Worm (Caenorhabditis elegans) whole organism, L3 larva: ENCODE data around the gene srw-22.
"Not testable (repeated sequence)": the region's sequence is repeated elsewhere in the genome, so short reads cannot be mapped to it uniquely, and the experiment has no call there.

ENCODE experiments used
- R02D3.7 ChIP-seq: fragments of 150-350 bp; optimal IDR thresholded peaks from 2 replicates; lab custom pipeline; 2014; ENCODE audit warnings: missing biosample characterization, missing genetic modification characterization
- ZK546.5 ChIP-seq: sonication (generic microtip); optimal IDR thresholded peaks from 2 replicates; lab custom pipeline; 2017; ENCODE audit warnings: missing biosample characterization, missing genetic modification characterization
- aly-2 ChIP-seq: fragments of 150-350 bp; optimal IDR thresholded peaks from 2 replicates; lab custom pipeline; 2014; ENCODE audit warnings: missing biosample characterization, missing genetic modification characterization
- ama-1 ChIP-seq: fragments of 150-350 bp; optimal IDR thresholded peaks from 2 replicates; lab custom pipeline; 2018
- ceh-16 ChIP-seq: sonication (generic microtip); optimal IDR thresholded peaks from 2 replicates; lab custom pipeline; 2017; ENCODE audit warnings: missing biosample characterization, missing genetic modification characterization
- ceh-9 ChIP-seq: sonication (generic microtip); optimal IDR thresholded peaks from 2 replicates; lab custom pipeline; 2018; ENCODE audit warnings: missing biosample characterization, missing genetic modification characterization
- daf-12 ChIP-seq: fragments of 150-350 bp; optimal IDR thresholded peaks from 2 replicates; lab custom pipeline; 2014; ENCODE audit warnings: missing biosample characterization, missing genetic modification reagents, missing genetic modification characterization
- egl-27 ChIP-seq: sonication (generic microtip); optimal IDR thresholded peaks from 4 replicates; lab custom pipeline; 2017; ENCODE audit warnings: missing biosample characterization, missing genetic modification reagents, missing genetic modification characterization
- egl-5 ChIP-seq: fragments of 150-350 bp; optimal IDR thresholded peaks from 2 replicates; lab custom pipeline; 2017; ENCODE audit warnings: missing biosample characterization, missing genetic modification reagents, missing genetic modification characterization, inconsistent platforms
- elt-1 ChIP-seq: fragments of 150-350 bp; optimal IDR thresholded peaks from 2 replicates; lab custom pipeline; 2014; ENCODE audit warnings: missing biosample characterization, missing genetic modification characterization
- elt-2 ChIP-seq: sonication (generic microtip); optimal IDR thresholded peaks from 2 replicates; lab custom pipeline; 2016; ENCODE audit warnings: missing genetic modification reagents, mild to moderate bottlenecking, missing genetic modification characterization, missing compliant biosample characterization
- elt-3 ChIP-seq, 3 experiments: fragments of 150-350 bp in 1 of 3; sonication (generic microtip) in 2 of 3; optimal IDR thresholded peaks; 2 replicates in 2 of 3; 4 replicates in 1 of 3; lab custom pipeline; 2014 to 2017; ENCODE audit warnings: missing biosample characterization in 3 of 3, missing genetic modification characterization in 3 of 3
- fkh-10 ChIP-seq: sonication (generic microtip); optimal IDR thresholded peaks from 2 replicates; lab custom pipeline; 2017; ENCODE audit warnings: missing biosample characterization, missing genetic modification reagents, missing genetic modification characterization
- fos-1 ChIP-seq: fragments of 150-350 bp; optimal IDR thresholded peaks from 2 replicates; lab custom pipeline; 2014; ENCODE audit warnings: missing biosample characterization, missing genetic modification characterization
- hmg-11 ChIP-seq: sonication (generic microtip); optimal IDR thresholded peaks from 2 replicates; lab custom pipeline; 2016; ENCODE audit warnings: missing genetic modification characterization, missing compliant biosample characterization
- jun-1 ChIP-seq: fragments of 150-350 bp; optimal IDR thresholded peaks from 2 replicates; lab custom pipeline; 2014; ENCODE audit warnings: missing biosample characterization, missing genetic modification reagents, missing genetic modification characterization
- lin-39 ChIP-seq: fragments of 150-350 bp; optimal IDR thresholded peaks from 2 replicates; lab custom pipeline; 2018; ENCODE audit warnings: missing biosample characterization, missing genetic modification reagents, missing genetic modification characterization
- mml-1 ChIP-seq: fragments of 150-350 bp; sonication (generic microtip); optimal IDR thresholded peaks from 3 replicates; lab custom pipeline; 2014; ENCODE audit warnings: missing biosample characterization, missing genetic modification characterization
- nfya-1 ChIP-seq: sonication (generic microtip); optimal IDR thresholded peaks from 2 replicates; lab custom pipeline; 2017; ENCODE audit warnings: missing genetic modification characterization, mild to moderate bottlenecking, missing compliant biosample characterization, antibody characterized with exemption, moderate library complexity; ENCODE audit not compliant: insufficient read depth
- nhr-12 ChIP-seq: fragments of 150-350 bp; optimal IDR thresholded peaks from 2 replicates; lab custom pipeline; 2014; ENCODE audit warnings: missing biosample characterization, missing genetic modification characterization
- nhr-23 ChIP-seq: fragments of 150-350 bp; optimal IDR thresholded peaks from 2 replicates; lab custom pipeline; 2014; ENCODE audit warnings: missing biosample characterization, missing genetic modification reagents, missing genetic modification characterization
- nhr-25 ChIP-seq: sonication (generic microtip); optimal IDR thresholded peaks from 2 replicates; lab custom pipeline; 2017; ENCODE audit warnings: missing biosample characterization, missing genetic modification characterization
- nhr-43 ChIP-seq: sonication (generic microtip); optimal IDR thresholded peaks from 2 replicates; lab custom pipeline; 2016; ENCODE audit warnings: mild to moderate bottlenecking, missing genetic modification characterization, missing compliant biosample characterization; ENCODE audit not compliant: poor library complexity, severe bottlenecking
- nhr-67 ChIP-seq: fragments of 150-350 bp; optimal IDR thresholded peaks from 2 replicates; lab custom pipeline; 2014; ENCODE audit warnings: missing biosample characterization, missing genetic modification characterization
- nhr-76 ChIP-seq: fragments of 150-350 bp; sonication (generic microtip); optimal IDR thresholded peaks from 5 replicates; lab custom pipeline; 2014; ENCODE audit warnings: missing biosample characterization, missing genetic modification characterization
- pha-4 ChIP-seq: fragments of 150-350 bp; optimal IDR thresholded peaks from 2 replicates; lab custom pipeline; 2014; ENCODE audit warnings: missing biosample characterization, missing genetic modification reagents, missing genetic modification characterization
- sea-2 ChIP-seq: fragments of 150-350 bp; sonication (generic microtip); optimal IDR thresholded peaks from 4 replicates; lab custom pipeline; 2014; ENCODE audit warnings: missing biosample characterization, missing genetic modification reagents, missing genetic modification characterization
- skn-1 ChIP-seq: fragments of 150-350 bp; optimal IDR thresholded peaks from 2 replicates; lab custom pipeline; 2014; ENCODE audit warnings: missing biosample characterization, missing genetic modification characterization
- tbx-2 ChIP-seq: sonication (generic microtip); optimal IDR thresholded peaks from 2 replicates; lab custom pipeline; 2016; ENCODE audit warnings: mild to moderate bottlenecking, missing genetic modification characterization, missing compliant biosample characterization
- unc-39 ChIP-seq: sonication (generic microtip); optimal IDR thresholded peaks from 4 replicates; lab custom pipeline; 2017; ENCODE audit warnings: missing biosample characterization, missing genetic modification characterization
- unc-62 ChIP-seq: fragments of 150-350 bp; sonication (generic microtip); optimal IDR thresholded peaks from 4 replicates; lab custom pipeline; 2014; ENCODE audit warnings: missing biosample characterization, missing genetic modification reagents, missing genetic modification characterization
- zag-1 ChIP-seq: fragments of 150-350 bp; optimal IDR thresholded peaks from 2 replicates; lab custom pipeline; 2014; ENCODE audit warnings: missing biosample characterization, missing genetic modification characterization
- ztf-11 ChIP-seq: fragments of 150-350 bp; optimal IDR thresholded peaks from 2 replicates; lab custom pipeline; 2014; ENCODE audit warnings: missing biosample characterization, missing genetic modification characterization
- ztf-4 ChIP-seq: fragments of 150-350 bp; optimal IDR thresholded peaks from 2 replicates; lab custom pipeline; 2014; ENCODE audit warnings: missing biosample characterization, missing genetic modification characterization

Gene srw-22

ce11 chrV:15250304-15250703 lies 18.1 kb upstream of the srw-22 start, which contains the start of gene srd-28:
Gene srd-28 (plus strand): TSS chrV:15250604.
- TF ChIP-seq elt-1 (tag; lab: Kevin White, UChicago); nhr-23 (tag; lab: Kevin White, UChicago); aly-2: not testable (repeated sequence)

- TF ChIP-seq egl-27 (tag; lab: Kevin White, UChicago): no peak
- no peak for TF ChIP-seq jun-1 (tag; lab: Kevin White, UChicago)
- TF ChIP-seq nhr-25: no peak
- TF ChIP-seq nhr-23 (tag; lab: Kevin White, UChicago): no peak
- TF ChIP-seq unc-62 (GFP tag; lab: Kevin White, UChicago): no peak
- no peak for TF ChIP-seq sea-2 (GFP tag; lab: Kevin White, UChicago)
- no peak for TF ChIP-seq ceh-9 (tag; lab: Kevin White, UChicago)
- TF ChIP-seq nhr-12: no peak
- no peak for TF ChIP-seq mml-1 (tag; lab: Kevin White, UChicago)
- no peak for TF ChIP-seq unc-39 (tag; lab: Kevin White, UChicago)
- TF ChIP-seq elt-3 (tag; optimal IDR thresholded peaks at IDR 0.05; lab: Kevin White, UChicago): no peak
- TF ChIP-seq fos-1 (tag; lab: Kevin White, UChicago): no peak
- TF ChIP-seq elt-1 (tag; lab: Kevin White, UChicago): no peak
- TF ChIP-seq, all 47 proteins: peak for 0
Observed at ce11 chrV:15252082-15252481, 16.3 kb upstream of the srw-22 start, which contains the start of gene srbc-76. Gene srbc-76 (plus strand): TSS chrV:15252382.

ce11 chrV:15253529-15253928 lies 14.9 kb upstream of the srw-22 start, which contains the start of gene srbc-75:
Gene srbc-75 (plus strand): TSS chrV:15253829.
- TF ChIP-seq egl-27 (tag; lab: Kevin White, UChicago): no peak
- no peak for TF ChIP-seq nhr-43
- no peak for TF ChIP-seq nhr-25
- TF ChIP-seq egl-5 (tag; lab: Kevin White, UChicago): no peak
- no peak for TF ChIP-seq fos-1 (tag; lab: Kevin White, UChicago)
- TF ChIP-seq pha-4: no peak
- TF ChIP-seq hmg-11 (tag; lab: Kevin White, UChicago): no peak
- no peak for TF ChIP-seq zag-1 (tag; lab: Kevin White, UChicago)
- no peak for TF ChIP-seq skn-1 (tag; lab: Kevin White, UChicago)
- no peak for TF ChIP-seq nhr-12
- no peak for TF ChIP-seq nhr-76 (tag; lab: Kevin White, UChicago)
- TF ChIP-seq elt-2 (tag; lab: Kevin White, UChicago): no peak
- no peak for TF ChIP-seq unc-39 (tag; lab: Kevin White, UChicago)
- TF ChIP-seq nfya-1 (tag; lab: Kevin White, UChicago): no peak
- TF ChIP-seq ZK546.5: no peak

ce11 chrV:15256669-15257068 lies 11.7 kb upstream of the srw-22 start, which contains the start of gene srsx-39:
Gene srsx-39 (minus strand): TSS chrV:15256769.
- TF ChIP-seq R02D3.7; ztf-11 (tag; lab: Kevin White, UChicago); fos-1 (tag; lab: Kevin White, UChicago): not testable (repeated sequence)
- TF ChIP-seq, all 47 proteins: peak for 0; not testable (repeated sequence) for 47

- TF ChIP-seq mml-1 (tag; lab: Kevin White, UChicago): no peak
- no peak for TF ChIP-seq tbx-2
- TF ChIP-seq sea-2 (GFP tag; lab: Kevin White, UChicago): no peak
Observed at ce11 chrV:15259049-15259448, 9.4 kb upstream of the srw-22 start, which contains the start of gene srsx-37. Gene srsx-37 (minus strand): TSS chrV:15259149.

- no peak for TF ChIP-seq pha-4
- TF ChIP-seq ztf-4: no peak
- TF ChIP-seq jun-1 (tag; lab: Kevin White, UChicago): no peak
- no peak for TF ChIP-seq aly-2
- TF ChIP-seq elt-3 (tag; optimal IDR thresholded peaks at IDR 0.05; lab: Kevin White, UChicago): no peak
- TF ChIP-seq daf-12 (tag; lab: Kevin White, UChicago): no peak
- TF ChIP-seq lin-39: no peak
- no peak for TF ChIP-seq ceh-16 (tag; lab: Kevin White, UChicago)
- no peak for TF ChIP-seq ama-1 (lab: Kevin White, UChicago)
- TF ChIP-seq fkh-10 (GFP tag; lab: Kevin White, UChicago): no peak
- no peak for TF ChIP-seq nhr-76 (tag; lab: Kevin White, UChicago)
- no peak for TF ChIP-seq nhr-67 (tag; lab: Kevin White, UChicago)
- no peak for TF ChIP-seq nhr-12
Observed at ce11 chrV:15259904-15260303, 8.5 kb upstream of the srw-22 start, which contains the start of gene M01B2.8. Gene M01B2.8 (plus strand): TSS chrV:15260204.
